Worm (Caenorhabditis elegans) whole organism, young adult: ENCODE results near the gene F26D11.12.

Experiments used
- B0261.1 ChIP-seq: sonication (generic microtip); optimal IDR thresholded peaks from 2 replicates; lab custom pipeline; 2016; ENCODE audit warnings: mild to moderate bottlenecking, missing genetic modification characterization, moderate library complexity, missing compliant biosample characterization
- F52B5.7 ChIP-seq: sonication (generic microtip); optimal IDR thresholded peaks from 2 replicates; lab custom pipeline; 2016; ENCODE audit warnings: mild to moderate bottlenecking, missing genetic modification characterization, missing compliant biosample characterization
- aptf-2 ChIP-seq: fragments of 200-800 bp; sonication (Bioruptor generic); conservative IDR thresholded peaks from 2 replicates; pipeline ENCODE4 v1.3.6; 2022; ENCODE audit warnings: missing genetic modification reagents, missing genetic modification characterization, missing compliant biosample characterization
- die-1 ChIP-seq: sonication (generic microtip); optimal IDR thresholded peaks from 2 replicates; lab custom pipeline; 2016; ENCODE audit warnings: missing genotype, mild to moderate bottlenecking, missing genetic modification characterization, missing compliant biosample characterization
- dpl-1 ChIP-seq: fragments of 150-350 bp; optimal IDR thresholded peaks from 2 replicates; lab custom pipeline; 2014; ENCODE audit warnings: missing biosample characterization, missing genetic modification reagents, missing genetic modification characterization
- snpc-4 ChIP-seq, 5 experiments: fragments of 150-350 bp in 1 of 5; sonication (generic microtip) in 4 of 5; optimal IDR thresholded peaks; 2 replicates each; lab custom pipeline; 2014 to 2018; ENCODE audit warnings: missing genetic modification characterization in 5 of 5, missing biosample characterization in 3 of 5, antibody characterized with exemption in 2 of 5, mild to moderate bottlenecking in 2 of 5, missing compliant biosample characterization in 2 of 5, missing genotype in 2 of 5, moderate library complexity in 2 of 5, missing genetic modification reagents in 1 of 5

ce11 chrV:7937152-7937551 lies 18.0 kb downstream of the F26D11.12 start, which contains the start of gene srsx-3:
- TF ChIP-seq F52B5.7 (tag; lab: Kevin White, UChicago) (no peak), snpc-4 (GFP tag; optimal IDR thresholded peaks at IDR 0.05; lab: Kevin White, UChicago) (no peak), snpc-4 (tag; optimal IDR thresholded peaks at IDR 0.05; lab: Kevin White, UChicago) (no peak), dpl-1 (no peak), die-1 (tag; lab: Kevin White, UChicago) (no peak), B0261.1 (tag; lab: Kevin White, UChicago) (no peak), aptf-2 (GFP tag; lab: Robert Waterston, UW) (no peak)
